Worm (Caenorhabditis elegans): Measurements from ENCODE around the gene col-88.

The col-88 gene

DNA sequence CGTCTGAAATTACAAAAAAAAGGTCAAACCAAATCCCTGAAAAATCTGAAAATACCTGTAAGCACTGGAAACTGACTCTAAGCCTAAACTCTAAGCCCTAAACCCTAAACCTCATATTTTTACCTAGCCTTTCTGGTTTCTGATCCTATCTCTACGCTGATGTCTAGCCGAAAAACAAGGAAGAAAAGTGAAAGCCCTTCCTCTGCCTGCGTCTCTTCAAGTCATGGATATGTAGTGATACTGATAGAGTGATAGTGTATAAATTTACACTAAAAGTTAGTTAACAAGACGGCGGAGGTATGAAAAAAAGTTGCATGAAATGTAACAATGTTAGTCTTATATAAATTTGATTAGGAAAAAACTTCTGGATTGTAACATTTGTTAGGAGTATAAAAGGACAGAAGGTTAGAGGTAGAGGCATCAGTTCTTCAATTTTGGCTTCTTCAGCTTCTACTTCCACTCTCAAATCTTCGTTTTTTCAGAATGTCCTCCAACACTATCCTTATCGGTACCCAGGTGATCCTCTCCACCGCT is at the start of gene col-88:
TSS of gene col-88 (plus strand) at position 484 of the 534 bp plus-strand sequence.
- TF ChIP-seq nhr-28 (tag; optimal IDR thresholded peaks at IDR 0.05) = peak; percentile 33
- no peak for TF ChIP-seq Y48G9A.11 (GFP tag; IDR thresholded peaks at IDR 0.05)

DNA sequence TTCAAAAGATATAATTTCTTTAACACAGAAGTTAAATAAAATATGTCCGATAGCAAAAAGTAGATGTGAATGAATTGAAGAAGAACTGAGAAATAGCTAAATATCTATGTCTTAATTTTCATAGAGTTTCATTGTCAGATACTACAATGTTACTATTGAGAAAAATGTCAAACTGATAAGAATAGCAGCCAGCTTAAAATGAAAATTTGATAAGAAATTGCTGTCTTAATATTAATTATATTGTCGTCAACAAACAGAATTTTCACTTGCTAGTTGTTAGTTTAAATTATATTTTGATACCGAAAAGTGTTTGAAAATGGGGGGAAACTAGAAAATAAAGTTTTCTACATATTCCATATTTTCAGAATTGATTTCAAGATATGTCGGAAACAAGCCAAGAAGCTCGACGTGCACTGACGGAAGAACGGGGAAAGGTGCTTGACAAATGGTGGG is 37.9 kb upstream of the col-88 start, which contains the start of the genes fbxa-6, cTel54X.2 and npr-30:
TSS of gene fbxa-6 (minus strand) at position 179 of the 453 bp plus-strand sequence.
TSS of gene cTel54X.2 (plus strand) at position 360 of the 453 bp plus-strand sequence.
TSS of gene npr-30 (plus strand) at position 403 of the 453 bp plus-strand sequence.
- TF ChIP-seq nhr-77 (tag; optimal IDR thresholded peaks at IDR 0.05) = peak; percentile 27
- peak; percentile 20 for TF ChIP-seq dve-1 (tag; optimal IDR thresholded peaks at IDR 0.05; ENCODE audit: insufficient read depth)
- no peak for TF ChIP-seq daf-16 (GFP tag; optimal IDR thresholded peaks at IDR 0.05)
- peak; percentile 60 for TF ChIP-seq daf-16 (tag; optimal IDR thresholded peaks at IDR 0.05)
- no peak for TF ChIP-seq daf-19 (GFP tag; conservative IDR thresholded peaks at IDR 0.05)
- TF ChIP-seq ZK546.5 (tag; optimal IDR thresholded peaks at IDR 0.05) = no peak
- no peak for TF ChIP-seq sdz-12 (GFP tag; optimal IDR thresholded peaks at IDR 0.05)
- TF ChIP-seq pqm-1 (tag; optimal IDR thresholded peaks at IDR 0.05) = peak; percentile 73
- TF ChIP-seq nhr-28 (tag; optimal IDR thresholded peaks at IDR 0.05) = peak; percentile 64

DNA sequence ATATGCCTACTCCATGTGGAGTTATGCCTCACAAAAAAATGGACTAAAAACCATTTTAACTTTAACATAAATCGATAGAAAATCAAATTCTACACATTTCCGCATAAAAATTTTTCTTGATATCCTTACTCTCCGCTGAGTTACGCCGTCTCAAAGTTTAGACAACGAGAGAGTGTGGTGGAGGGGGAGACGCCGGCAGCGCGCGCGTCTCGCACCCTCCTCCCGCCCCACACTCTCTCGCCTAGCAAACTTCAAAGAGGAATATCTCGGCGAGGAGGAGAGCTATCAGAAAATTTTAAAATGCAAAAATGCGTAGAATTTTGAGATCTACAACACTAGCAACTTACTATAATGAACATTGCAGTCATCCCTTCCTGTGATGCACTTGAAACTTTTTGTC is 26.7 kb upstream of the col-88 start:
- TF ChIP-seq lin-13 (GFP tag; optimal IDR thresholded peaks at IDR 0.05) (no peak), ces-1 (GFP tag; optimal IDR thresholded peaks at IDR 0.05) (no peak), hmg-1.1 (GFP tag; IDR thresholded peaks at IDR 0.05) (no peak), zip-2 (tag; optimal IDR thresholded peaks at IDR 0.05) (no peak), pqm-1 (tag; optimal IDR thresholded peaks at IDR 0.05) (no peak), hif-1 (tag; optimal IDR thresholded peaks at IDR 0.05) (no peak), nhr-25 (tag; optimal IDR thresholded peaks at IDR 0.05; ENCODE audit: borderline replicate concordance, insufficient read depth) (no peak), dmd-9 (GFP tag; IDR thresholded peaks at IDR 0.05) (no peak), nhr-77 (tag; optimal IDR thresholded peaks at IDR 0.05) (no peak), Y75B8A.6 (GFP tag; IDR thresholded peaks at IDR 0.05) (no peak), ZK546.5 (tag; optimal IDR thresholded peaks at IDR 0.05) (no peak), ceh-82 (tag; optimal IDR thresholded peaks at IDR 0.05) (no peak), fos-1 (tag; optimal IDR thresholded peaks at IDR 0.05) (no peak), daf-8 (GFP tag; IDR thresholded peaks at IDR 0.05) (no peak), madf-9 (GFP tag; conservative IDR thresholded peaks at IDR 0.05) (no peak), snpc-4 (tag; optimal IDR thresholded peaks at IDR 0.05) (no peak)

DNA sequence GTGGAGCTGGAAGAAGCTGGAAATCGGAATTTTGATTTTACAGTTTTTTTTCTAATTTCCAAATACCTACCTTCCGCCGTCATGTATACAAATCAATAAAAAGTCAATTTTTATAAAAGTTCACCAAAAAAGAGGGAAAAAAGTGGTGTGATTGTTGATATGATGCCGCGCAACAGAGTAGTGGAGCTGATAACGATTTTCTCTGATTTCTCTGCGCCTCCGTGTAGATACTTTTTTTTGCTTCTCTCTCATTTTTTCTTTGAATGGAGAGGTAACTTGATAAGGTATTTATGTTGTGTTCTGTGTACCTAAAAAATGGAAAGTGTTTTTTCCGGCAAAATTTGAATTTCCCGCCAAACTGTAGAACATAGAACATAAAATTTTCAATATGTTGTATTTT is 26.2 kb upstream of the col-88 start, which contains the start of gene nhr-80:
TSS of gene nhr-80 (minus strand) at position 199 of the 400 bp plus-strand sequence.
- TF ChIP-seq zip-11 (GFP tag; IDR thresholded peaks at IDR 0.05) = no peak
- TF ChIP-seq hlh-30 (tag; optimal IDR thresholded peaks at IDR 0.05; ENCODE audit: insufficient read depth) = peak; percentile 20
- TF ChIP-seq unc-130 (GFP tag; optimal IDR thresholded peaks at IDR 0.05) = no peak
- TF ChIP-seq nhr-102 (tag; optimal IDR thresholded peaks at IDR 0.05) = no peak
- no peak for TF ChIP-seq ceh-32 (tag; optimal IDR thresholded peaks at IDR 0.05; ENCODE audit: poor library complexity)
- peak in 1 of 2 experiments; percentile 38 for TF ChIP-seq lsy-2 (tag; optimal IDR thresholded peaks at IDR 0.05)
- TF ChIP-seq saeg-2 (GFP tag; IDR thresholded peaks at IDR 0.05) = no peak
- TF ChIP-seq spr-3 (GFP tag; optimal IDR thresholded peaks at IDR 0.05) = no peak
- TF ChIP-seq spr-1 (tag; optimal IDR thresholded peaks at IDR 0.05) = no peak
- TF ChIP-seq gei-8 (GFP tag; optimal IDR thresholded peaks at IDR 0.05) = no peak
- TF ChIP-seq mdt-29 (GFP tag; IDR thresholded peaks at IDR 0.05) = no peak
- TF ChIP-seq ceh-82 (tag; optimal IDR thresholded peaks at IDR 0.05) = no peak
- TF ChIP-seq php-3 (GFP tag; IDR thresholded peaks at IDR 0.05) = no peak
- TF ChIP-seq lin-38 (GFP tag; IDR thresholded peaks at IDR 0.05) = no peak
- no peak for TF ChIP-seq daf-12 (tag; optimal IDR thresholded peaks at IDR 0.05)
- TF ChIP-seq unc-62 (GFP tag; optimal IDR thresholded peaks at IDR 0.05 in 1 of 2) = no peak
- no peak for TF ChIP-seq unc-62 (tag; optimal IDR thresholded peaks at IDR 0.05)
- TF ChIP-seq skn-1 (tag; optimal IDR thresholded peaks at IDR 0.05) = no peak
- no peak for TF ChIP-seq daf-16 (GFP tag; optimal IDR thresholded peaks at IDR 0.05)
- TF ChIP-seq daf-16 (tag; optimal IDR thresholded peaks at IDR 0.05) = peak; percentile 94
- no peak for TF ChIP-seq dpl-1 (GFP tag; optimal IDR thresholded peaks at IDR 0.05)
- no peak for TF ChIP-seq snpc-4 (tag; optimal IDR thresholded peaks at IDR 0.05)
- TF ChIP-seq zfp-2 (tag; optimal IDR thresholded peaks at IDR 0.05) = no peak
- no peak for TF ChIP-seq ceh-44 (GFP tag; IDR thresholded peaks at IDR 0.05)
- TF ChIP-seq dmd-6 (GFP tag; IDR thresholded peaks at IDR 0.05) = peak; percentile 76
- no peak for TF ChIP-seq fkh-10 (GFP tag; optimal IDR thresholded peaks at IDR 0.05)
- no peak for TF ChIP-seq daf-19 (GFP tag; conservative IDR thresholded peaks at IDR 0.05)

All from whole organism, L4 larva.